Worm (Caenorhabditis elegans): ENCODE measurements around the gene gbh-1.

gbh-1 gene

ce11 chrII:10723069-10723468, 29.5 kb upstream of the gbh-1 start, which contains the start of gene C09G5.14:
TSS of gene C09G5.14 (minus strand) at chrII:10723169.
- no peak for TF ChIP-seq unc-130 (GFP tag; optimal IDR thresholded peaks at IDR 0.05)
- TF ChIP-seq tlf-1 (GFP tag; optimal IDR thresholded peaks at IDR 0.05), result no peak
- TF ChIP-seq him-1 (tag; optimal IDR thresholded peaks at IDR 0.05), result no peak
- no peak for TF ChIP-seq Y56A3A.18 (GFP tag; IDR thresholded peaks at IDR 0.05)
- no peak for TF ChIP-seq madf-3 (GFP tag; IDR thresholded peaks at IDR 0.05)
- TF ChIP-seq lag-1 (GFP tag; IDR thresholded peaks at IDR 0.05), result no peak
- TF ChIP-seq tbp1 (GFP tag; optimal IDR thresholded peaks at IDR 0.05), result no peak
- TF ChIP-seq akir-1 (GFP tag; optimal IDR thresholded peaks at IDR 0.05), result no peak
- TF ChIP-seq mel-28 (tag; optimal IDR thresholded peaks at IDR 0.05; ENCODE audit: borderline replicate concordance), result no peak
- no peak for TF ChIP-seq ztf-26 (tag; optimal IDR thresholded peaks at IDR 0.05)
- no peak for TF ChIP-seq ceh-79 (tag; optimal IDR thresholded peaks at IDR 0.05)
- TF ChIP-seq fkh-3 (tag; optimal IDR thresholded peaks at IDR 0.05), result no peak
- no peak for TF ChIP-seq F39B2.1 (GFP tag; IDR thresholded peaks at IDR 0.05)
- no peak for TF ChIP-seq zim-3 (tag; optimal IDR thresholded peaks at IDR 0.05)
- no peak for TF ChIP-seq bed-2 (GFP tag; IDR thresholded peaks at IDR 0.05)

ce11 chrII:10719931-10720330, 26.3 kb upstream of the gbh-1 start, which contains the start of gene mks-5:
TSS of gene mks-5 (plus strand) at chrII:10720231.
- TF ChIP-seq aptf-2 (GFP tag; conservative IDR thresholded peaks at IDR 0.05) (no peak), hsf-1 (GFP tag; IDR thresholded peaks at IDR 0.05) (no peak), Y95B8A.8 (GFP tag; IDR thresholded peaks at IDR 0.05) (no peak), ztf-26 (tag; optimal IDR thresholded peaks at IDR 0.05) (no peak), cebp-1 (GFP tag; IDR thresholded peaks at IDR 0.05) (no peak), cebp-1 (tag; optimal IDR thresholded peaks at IDR 0.05) (no peak), ceh-100 (GFP tag; IDR thresholded peaks at IDR 0.05) (no peak), Y56A3A.18 (GFP tag; IDR thresholded peaks at IDR 0.05) (no peak), F55B11.4 (tag; optimal IDR thresholded peaks at IDR 0.05; ENCODE audit: borderline replicate concordance, insufficient read depth) (no peak), F39B2.1 (GFP tag; IDR thresholded peaks at IDR 0.05) (no peak), ama-1 (optimal IDR thresholded peaks at IDR 0.05) (no peak), ama-1 (GFP tag; optimal IDR thresholded peaks at IDR 0.05) (no peak), ceh-58 (GFP tag; IDR thresholded peaks at IDR 0.05) (no peak), snpc-1.3 (tag; optimal IDR thresholded peaks at IDR 0.05; ENCODE audit: insufficient read depth) (no peak), nhr-90 (tag; optimal IDR thresholded peaks at IDR 0.05) (no peak), attf-5 (GFP tag; optimal IDR thresholded peaks at IDR 0.05) (no peak), rec-8 (tag; optimal IDR thresholded peaks at IDR 0.05) (no peak), nfya-1 (tag; optimal IDR thresholded peaks at IDR 0.05; ENCODE audit: borderline replicate concordance, insufficient read depth) (no peak), Y67H2A.10 (GFP tag; conservative IDR thresholded peaks at IDR 0.05) (no peak), egl-44 (GFP tag; IDR thresholded peaks at IDR 0.05) (no peak)

DNA sequence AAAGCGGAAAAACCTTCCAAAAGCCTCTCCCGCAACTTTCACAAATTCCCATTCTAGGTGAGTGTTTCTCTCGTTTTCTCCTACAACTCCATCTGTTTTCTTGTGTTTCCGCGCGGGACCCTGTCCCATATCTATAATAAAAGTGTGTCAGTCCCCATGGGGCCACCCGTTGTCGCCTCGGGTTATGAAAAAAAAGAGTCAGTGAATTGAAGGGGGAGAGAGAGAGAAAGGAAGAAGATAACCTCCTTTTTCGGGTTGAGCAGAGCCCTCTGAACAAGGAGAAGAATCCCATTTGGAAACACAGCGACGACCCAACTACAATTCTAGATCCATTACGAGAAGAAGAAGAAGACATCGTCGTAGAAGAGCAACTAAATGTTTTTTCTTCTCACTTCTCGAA, 23.5 kb upstream of the gbh-1 start, which contains the start of gene C09G5.13:
Gene C09G5.13 (plus strand): TSS at position 301 of the 400 bp plus-strand sequence.
- TF ChIP-seq ccch-3 (GFP tag; optimal IDR thresholded peaks at IDR 0.05), result no peak
- TF ChIP-seq F57A8.1 (GFP tag; optimal IDR thresholded peaks at IDR 0.05), result no peak
- no peak for TF ChIP-seq pha-4 (tag; optimal IDR thresholded peaks at IDR 0.05)
- no peak for TF ChIP-seq dpl-1 (GFP tag; optimal IDR thresholded peaks at IDR 0.05)
- TF ChIP-seq mel-28 (tag; optimal IDR thresholded peaks at IDR 0.05; ENCODE audit: borderline replicate concordance), result no peak
- TF ChIP-seq ets-4 (GFP tag; optimal IDR thresholded peaks at IDR 0.05), result no peak
- TF ChIP-seq nfya-2 (GFP tag; IDR thresholded peaks at IDR 0.05), result no peak
- no peak for TF ChIP-seq rpc-1 (optimal IDR thresholded peaks at IDR 0.05)
- TF ChIP-seq rpc-1 (tag; optimal IDR thresholded peaks at IDR 0.05), result no peak
- TF ChIP-seq egl-18 (GFP tag; IDR thresholded peaks at IDR 0.05), result no peak
- TF ChIP-seq athp-1 (tag; optimal IDR thresholded peaks at IDR 0.05), result no peak
- no peak for TF ChIP-seq lin-26 (GFP tag; IDR thresholded peaks at IDR 0.05)
- no peak for TF ChIP-seq B0261.1 (tag; optimal IDR thresholded peaks at IDR 0.05)
- no peak for TF ChIP-seq D2030.7 (GFP tag; IDR thresholded peaks at IDR 0.05)
- no peak for TF ChIP-seq aptf-3 (GFP tag; IDR thresholded peaks at IDR 0.05)
- TF ChIP-seq tbp1 (GFP tag; optimal IDR thresholded peaks at IDR 0.05), result no peak
- TF ChIP-seq B0035.1 (tag; optimal IDR thresholded peaks at IDR 0.05), result no peak
- no peak for TF ChIP-seq tlf-1 (GFP tag; optimal IDR thresholded peaks at IDR 0.05)
